Fruit fly (Drosophila melanogaster) whole organism, embryonic: Measurements from ENCODE around the gene Nrx-IV.

Experiments used
- Ada2b ChIP-seq: fragments of 200-800 bp; sonication (Bioruptor generic); IDR thresholded peaks from 2 replicates; pipeline ENCODE4 v1.3.6; 2022; ENCODE audit warnings: missing biosample characterization, missing genetic modification characterization
- Asciz ChIP-seq: fragments of 200-800 bp; sonication (Bioruptor generic); optimal IDR thresholded peaks from 2 replicates; lab custom pipeline; 2017; ENCODE audit warnings: missing biosample characterization, mild to moderate bottlenecking, missing genetic modification characterization, missing genetic modification reagents
- CG10147 ChIP-seq: fragments of 200-800 bp; sonication (Bioruptor generic); optimal IDR thresholded peaks from 2 replicates; lab custom pipeline; 2019; ENCODE audit warnings: missing biosample characterization, mild to moderate bottlenecking, missing genetic modification characterization, moderate library complexity
- CG11695 ChIP-seq: fragments of 200-800 bp; sonication (Bioruptor generic); IDR thresholded peaks from 3 replicates; pipeline ENCODE4 v1.3.6; 2022; ENCODE audit warnings: missing biosample characterization, missing genetic modification characterization
- CG12769 ChIP-seq: fragments of 200-800 bp; sonication (Bioruptor generic); optimal IDR thresholded peaks from 2 replicates; lab custom pipeline; 2019; ENCODE audit warnings: missing biosample characterization, mild to moderate bottlenecking, missing genetic modification characterization, moderate library complexity
- CG13123 ChIP-seq: fragments of 200-800 bp; sonication (Bioruptor generic); optimal IDR thresholded peaks from 2 replicates; lab custom pipeline; 2016; ENCODE audit warnings: missing biosample characterization, missing genetic modification characterization
- CG14860 ChIP-seq: fragments of 200-800 bp; sonication (Bioruptor generic); IDR thresholded peaks from 3 replicates; pipeline ENCODE4 v1.3.6; 2022; ENCODE audit warnings: missing biosample characterization, missing genetic modification characterization; ENCODE audit not compliant: partially characterized antibody
- CG1647 ChIP-seq: fragments of 200-800 bp; sonication (Bioruptor generic); optimal IDR thresholded peaks from 3 replicates; lab custom pipeline; 2016; ENCODE audit warnings: missing biosample characterization, missing genetic modification characterization
- CG16779 ChIP-seq: fragments of 200-800 bp; sonication (Bioruptor generic); IDR thresholded peaks from 2 replicates; pipeline ENCODE4 v1.3.6; 2022; ENCODE audit warnings: missing biosample characterization, missing genetic modification characterization
- CG16813 ChIP-seq: fragments of 200-800 bp; sonication (Bioruptor generic); IDR thresholded peaks from 3 replicates; pipeline ENCODE4 v1.3.6; 2022; ENCODE audit warnings: missing biosample characterization, missing genetic modification characterization; ENCODE audit not compliant: partially characterized antibody
- CG16863 ChIP-seq: fragments of 200-800 bp; sonication (Bioruptor generic); optimal IDR thresholded peaks from 3 replicates; lab custom pipeline; 2016; ENCODE audit warnings: missing biosample characterization, missing genetic modification characterization
- CG18476 ChIP-seq: fragments of 200-800 bp; sonication (Bioruptor generic); optimal IDR thresholded peaks from 2 replicates; lab custom pipeline; 2016; ENCODE audit warnings: missing biosample characterization, mild to moderate bottlenecking, missing genetic modification characterization
- CG18599 ChIP-seq: fragments of 200-800 bp; sonication (Bioruptor generic); optimal IDR thresholded peaks from 3 replicates; lab custom pipeline; 2017; ENCODE audit warnings: missing biosample characterization, missing genetic modification characterization, mild to moderate bottlenecking, moderate library complexity, missing genetic modification reagents
- CG2875 ChIP-seq: fragments of 200-800 bp; sonication (Bioruptor generic); optimal IDR thresholded peaks from 2 replicates; lab custom pipeline; 2017; ENCODE audit warnings: missing biosample characterization, mild to moderate bottlenecking, missing genetic modification characterization, missing genetic modification reagents
- CG31441 ChIP-seq: fragments of 200-800 bp; sonication (Bioruptor generic); IDR thresholded peaks from 2 replicates; pipeline ENCODE4 v1.3.6; 2022; ENCODE audit warnings: missing biosample characterization, missing genetic modification characterization
- CG6175 ChIP-seq: fragments of 200-800 bp; sonication (Bioruptor generic); IDR thresholded peaks from 3 replicates; pipeline ENCODE4 v1.3.6; 2022; ENCODE audit warnings: missing biosample characterization, missing genetic modification characterization
- CG6272 ChIP-seq: fragments of 200-800 bp; sonication (Bioruptor generic); IDR thresholded peaks from 2 replicates; pipeline ENCODE4 v1.3.6; 2022; ENCODE audit warnings: missing biosample characterization, missing genetic modification characterization
- CG7372 ChIP-seq: fragments of 200-800 bp; sonication (Bioruptor generic); IDR thresholded peaks from 2 replicates; pipeline ENCODE4 v1.3.6; 2022; ENCODE audit warnings: missing biosample characterization, missing genetic modification characterization
- CG7839 ChIP-seq: fragments of 200-800 bp; sonication (Bioruptor generic); optimal IDR thresholded peaks from 3 replicates; lab custom pipeline; 2018; ENCODE audit warnings: missing biosample characterization, mild to moderate bottlenecking, missing genetic modification characterization, moderate library complexity
- CG7987 ChIP-seq: fragments of 200-800 bp; sonication (Bioruptor generic); optimal IDR thresholded peaks from 2 replicates; lab custom pipeline; 2018; ENCODE audit warnings: missing biosample characterization, mild to moderate bottlenecking, missing genetic modification characterization, moderate library complexity
- CG8388 ChIP-seq: fragments of 200-800 bp; sonication (Bioruptor generic); optimal IDR thresholded peaks from 2 replicates; lab custom pipeline; 2019; ENCODE audit warnings: missing biosample characterization, mild to moderate bottlenecking, missing genetic modification characterization, moderate library complexity
- Dek ChIP-seq: fragments of 200-800 bp; sonication (Bioruptor generic); optimal IDR thresholded peaks from 3 replicates; lab custom pipeline; 2019; ENCODE audit warnings: missing biosample characterization, mild to moderate bottlenecking, missing genetic modification characterization, moderate library complexity
- Doc3 ChIP-seq: fragments of 200-800 bp; sonication (Bioruptor generic); IDR thresholded peaks from 3 replicates; pipeline ENCODE4 v1.3.6; 2022; ENCODE audit warnings: missing biosample characterization, missing genetic modification characterization; ENCODE audit not compliant: partially characterized antibody
- ERR ChIP-seq: fragments of 200-800 bp; sonication (Bioruptor generic); optimal IDR thresholded peaks from 2 replicates; lab custom pipeline; 2016; ENCODE audit warnings: missing biosample characterization, missing genetic modification characterization
- H15 ChIP-seq: fragments of 200-800 bp; sonication (Bioruptor generic); IDR thresholded peaks from 3 replicates; pipeline ENCODE4 v1.3.6; 2022; ENCODE audit warnings: missing biosample characterization, missing genetic modification characterization
- Hand ChIP-seq: fragments of 200-800 bp; sonication (Bioruptor generic); optimal IDR thresholded peaks from 2 replicates; lab custom pipeline; 2017; ENCODE audit warnings: mild to moderate bottlenecking, missing biosample characterization, missing genetic modification reagents, missing genetic modification characterization
- MTF-1 ChIP-seq: fragments of 200-800 bp; sonication (Bioruptor generic); optimal IDR thresholded peaks from 2 replicates; lab custom pipeline; 2018; ENCODE audit warnings: missing biosample characterization, mild to moderate bottlenecking, missing genetic modification characterization, borderline replicate concordance
- Meics ChIP-seq: fragments of 200-800 bp; sonication (Bioruptor generic); optimal IDR thresholded peaks from 2 replicates; lab custom pipeline; 2017; ENCODE audit warnings: missing biosample characterization, mild to moderate bottlenecking, missing genetic modification characterization
- NC2α ChIP-seq: fragments of 200-800 bp; sonication (Bioruptor generic); optimal IDR thresholded peaks from 2 replicates; lab custom pipeline; 2016; ENCODE audit warnings: missing biosample characterization, missing genetic modification characterization
- NFAT ChIP-seq: fragments of 200-800 bp; sonication (Bioruptor generic); IDR thresholded peaks from 2 replicates; pipeline ENCODE4 v1.3.6; 2022; ENCODE audit warnings: missing biosample characterization, missing genetic modification characterization
- NfI ChIP-seq: fragments of 200-800 bp; sonication (Bioruptor generic); optimal IDR thresholded peaks from 3 replicates; lab custom pipeline; 2018; ENCODE audit warnings: missing biosample characterization, mild to moderate bottlenecking, missing genetic modification characterization, moderate library complexity
- Stat92E ChIP-seq, 3 experiments: fragments of >200 bp in 2 of 3; fragments of 200-800 bp in 1 of 3; sonication (Bioruptor generic) in 1 of 3; optimal IDR thresholded peaks; 2 replicates each; lab custom pipeline; 2017 to 2019; ENCODE audit warnings: missing biosample characterization in 3 of 3, missing genetic modification characterization in 3 of 3, mild to moderate bottlenecking in 1 of 3, moderate library complexity in 1 of 3
- Taf1 ChIP-seq: fragments of 200-800 bp; sonication (Bioruptor generic); IDR thresholded peaks from 2 replicates; pipeline ENCODE4 v1.3.6; 2022; ENCODE audit warnings: missing biosample characterization, missing genetic modification characterization
- Tbp ChIP-seq: fragments of >200 bp; optimal IDR thresholded peaks from 2 replicates; lab custom pipeline; 2018; ENCODE audit warnings: missing biosample characterization, missing genetic modification characterization
- Trl ChIP-seq, 3 experiments: fragments of >200 bp in 2 of 3; fragments of 200-800 bp in 1 of 3; sonication (Bioruptor generic) in 1 of 3; optimal IDR thresholded peaks; 2 replicates in 1 of 3; 3 replicates in 2 of 3; lab custom pipeline; 2016 to 2017; ENCODE audit warnings: missing biosample characterization in 1 of 3, missing genetic modification characterization in 1 of 3
- amos ChIP-seq: fragments of 200-800 bp; sonication (Bioruptor generic); IDR thresholded peaks from 2 replicates; pipeline ENCODE4 v1.3.6; 2022; ENCODE audit warnings: missing biosample characterization, missing genetic modification characterization; ENCODE audit not compliant: partially characterized antibody
- bbx ChIP-seq: fragments of 200-800 bp; sonication (Bioruptor generic); IDR thresholded peaks from 2 replicates; pipeline ENCODE4 v1.3.6; 2022; ENCODE audit warnings: missing biosample characterization, missing genetic modification characterization; ENCODE audit not compliant: partially characterized antibody
- cad ChIP-seq: fragments of >200 bp; optimal IDR thresholded peaks from 2 replicates; lab custom pipeline; 2017; ENCODE audit warnings: missing biosample characterization, missing genetic modification characterization
- gro ChIP-seq: fragments of 200-800 bp; sonication (Bioruptor generic); optimal IDR thresholded peaks from 2 replicates; lab custom pipeline; 2016; ENCODE audit warnings: missing biosample characterization, missing genetic modification characterization
- h ChIP-seq: fragments of >200 bp; optimal IDR thresholded peaks from 2 replicates; lab custom pipeline; 2017
- lbe ChIP-seq: fragments of 200-800 bp; sonication (Bioruptor generic); optimal IDR thresholded peaks from 2 replicates; lab custom pipeline; 2016; ENCODE audit warnings: missing biosample characterization, mild to moderate bottlenecking, missing genetic modification characterization
- otp ChIP-seq: fragments of 200-800 bp; sonication (Bioruptor generic); IDR thresholded peaks from 3 replicates; pipeline ENCODE4, ENCODE4 v1.3.6; 2022; ENCODE audit warnings: missing biosample characterization, missing genetic modification characterization
- pan ChIP-seq, 4 experiments: fragments of >200 bp in 3 of 4; fragments of 200-800 bp in 1 of 4; sonication (Bioruptor generic) in 1 of 4; optimal IDR thresholded peaks in 3 of 4; IDR thresholded peaks in 1 of 4; 2 replicates each; pipeline versions ENCODE4 v1.3.6 to Lab custom; 2017 to 2022; ENCODE audit warnings: missing biosample characterization in 2 of 4, missing genetic modification characterization in 2 of 4, mixed read lengths in 1 of 4
- stwl ChIP-seq: fragments of 200-800 bp; sonication (Bioruptor generic); optimal IDR thresholded peaks from 3 replicates; lab custom pipeline; 2018; ENCODE audit warnings: missing biosample characterization, mild to moderate bottlenecking, missing genetic modification characterization, moderate library complexity
- tap ChIP-seq: fragments of 200-800 bp; optimal IDR thresholded peaks from 3 replicates; lab custom pipeline; 2019; ENCODE audit warnings: missing biosample characterization, mild to moderate bottlenecking, missing genetic modification characterization, moderate library complexity
- unpg ChIP-seq: fragments of 200-800 bp; sonication (Bioruptor generic); optimal IDR thresholded peaks from 3 replicates; lab custom pipeline; 2018; ENCODE audit warnings: missing biosample characterization, mild to moderate bottlenecking, missing genetic modification characterization, moderate library complexity
- zf30C ChIP-seq: fragments of 200-800 bp; sonication (Bioruptor generic); optimal IDR thresholded peaks from 3 replicates; lab custom pipeline; 2018; ENCODE audit warnings: missing biosample characterization, mild to moderate bottlenecking, missing genetic modification characterization

Nrx-IV gene

DNA sequence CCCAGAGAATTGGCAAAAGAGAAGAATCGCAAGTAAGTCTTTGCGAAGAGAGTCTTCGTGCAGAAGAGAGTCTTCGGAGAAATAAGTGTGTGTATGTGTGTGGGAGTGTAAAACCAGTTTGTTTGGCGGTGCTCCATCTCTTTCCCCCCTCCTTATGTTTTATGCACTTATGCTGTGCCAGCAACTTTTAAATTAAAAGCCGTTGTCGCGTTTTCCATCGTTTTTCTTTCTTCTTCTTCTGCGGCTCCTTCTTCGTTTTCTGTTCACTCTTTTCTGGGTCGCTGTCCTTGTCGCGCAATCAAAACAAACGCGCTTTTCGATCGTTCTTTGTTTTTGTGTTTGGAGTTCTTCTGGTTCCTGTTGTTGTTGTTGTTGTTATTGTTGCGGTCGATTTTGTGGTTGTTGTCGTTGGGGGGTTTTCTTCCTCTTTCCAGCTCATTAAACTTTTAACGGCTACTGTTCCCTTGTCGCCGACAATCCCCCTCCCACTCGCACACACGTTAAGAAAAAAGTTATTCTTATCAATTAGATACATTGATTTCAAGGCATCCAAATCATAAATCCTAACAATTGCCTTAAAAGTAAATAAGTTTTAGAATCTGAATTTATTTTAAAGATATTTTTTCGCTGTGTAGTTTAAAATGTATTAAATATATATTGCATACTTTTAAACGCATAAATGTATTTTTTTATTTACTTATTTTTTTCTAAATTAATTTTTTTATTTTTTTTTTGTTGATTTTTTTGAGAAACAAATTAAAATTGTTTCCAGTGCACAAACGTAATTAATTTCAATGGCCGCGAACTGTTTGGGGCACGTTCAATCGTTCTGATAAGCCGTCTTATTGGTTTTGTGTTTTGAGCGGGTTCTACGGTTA is 35.0 kb upstream of the Nrx-IV start (continued):
- no peak for TF ChIP-seq bbx (GFP tag; lab: Robert Waterston, UW)
- TF ChIP-seq NFAT (GFP tag; lab: Robert Waterston, UW), result no peak
- no peak for TF ChIP-seq Hand (GFP tag; lab: Kevin White, UChicago)
- peak; percentile 66 for TF ChIP-seq Dek
- no peak for TF ChIP-seq CG6272 (GFP tag; lab: Robert Waterston, UW)
- no peak for TF ChIP-seq CG16779 (GFP tag; lab: Robert Waterston, UW)
- peak; percentile 27 for TF ChIP-seq MTF-1 (GFP tag; lab: Kevin White, UChicago)
- TF ChIP-seq CG16813 (GFP tag; lab: Robert Waterston, UW), result no peak
- TF ChIP-seq pan (optimal IDR thresholded peaks at IDR 0.05; lab: Kevin White, UChicago), result no peak
- peak in 1 of 2 experiments; percentile 76 for TF ChIP-seq pan (GFP tag; optimal IDR thresholded peaks at IDR 0.05 in 1 of 2, IDR thresholded peaks at IDR 0.05 in 1 of 2)
- TF ChIP-seq stwl (tag; lab: Kevin White, UChicago), result peak; percentile 6
- peak; percentile 14 for TF ChIP-seq CG16863 (GFP tag; lab: Kevin White, UChicago)
- peak; percentile 83 for TF ChIP-seq Asciz (GFP tag; lab: Kevin White, UChicago)
- 0 out of 3 replicates have a peak, but pooled peaks have one; percentile 46 for TF ChIP-seq H15 (GFP tag; lab: Robert Waterston, UW)
- TF ChIP-seq amos (GFP tag; lab: Robert Waterston, UW), result no peak
- no peak for TF ChIP-seq Taf1 (GFP tag; lab: Robert Waterston, UW)
- TF ChIP-seq Ada2b (GFP tag; lab: Robert Waterston, UW), result no peak; the same call in 1 of the 2 replicates
- peak; percentile 53 to 75 for TF ChIP-seq Trl (optimal IDR thresholded peaks at IDR 0.05; lab: Kevin White, UChicago)
- TF ChIP-seq Trl (GFP tag; optimal IDR thresholded peaks at IDR 0.05; lab: Kevin White, UChicago), result peak; percentile 25
- no peak for TF ChIP-seq gro
- TF ChIP-seq NC2α (GFP tag; lab: Kevin White, UChicago), result no peak
- no peak for TF ChIP-seq CG12769 (tag; lab: Kevin White, UChicago)
- no peak for TF ChIP-seq ERR
- TF ChIP-seq Doc3 (GFP tag; lab: Robert Waterston, UW), result no peak
- TF ChIP-seq CG31441 (GFP tag; lab: Robert Waterston, UW), result peak; percentile 96
- no peak for TF ChIP-seq otp (GFP tag; lab: Robert Waterston, UW)
- no peak for TF ChIP-seq cad (GFP tag; lab: Kevin White, UChicago)
- peak; percentile 82 for TF ChIP-seq Meics (GFP tag; lab: Kevin White, UChicago)
- TF ChIP-seq Tbp (GFP tag; lab: Kevin White, UChicago), result no peak
- no peak for TF ChIP-seq h (lab: Kevin White, UChicago)
- TF ChIP-seq CG6175 (GFP tag; lab: Robert Waterston, UW), result no peak
- TF ChIP-seq CG1647 (GFP tag; lab: Kevin White, UChicago), result peak; percentile 5
- TF ChIP-seq CG18476 (GFP tag; lab: Kevin White, UChicago), result peak; percentile 23
- TF ChIP-seq unpg (GFP tag; lab: Kevin White, UChicago), result peak; percentile 86
- no peak for TF ChIP-seq CG14860
- TF ChIP-seq CG10147 (GFP tag; lab: Kevin White, UChicago), result peak; percentile 69
- TF ChIP-seq CG13123 (GFP tag; lab: Kevin White, UChicago), result peak; percentile 57
- no peak for TF ChIP-seq CG7987 (GFP tag; lab: Kevin White, UChicago)
- peak; percentile 78 for TF ChIP-seq tap (tag; lab: Kevin White, UChicago)
- no peak for TF ChIP-seq CG18599 (GFP tag; lab: Kevin White, UChicago)
- peak; percentile 94 for TF ChIP-seq CG7839 (tag; lab: Kevin White, UChicago)
- no peak for TF ChIP-seq lbe
- peak; percentile 64 for TF ChIP-seq CG2875
- TF ChIP-seq CG7372 (GFP tag; lab: Robert Waterston, UW), result peak; percentile 49; the same call in 1 of the 2 replicates
- TF ChIP-seq NfI, result peak; percentile 64
- TF ChIP-seq CG11695 (GFP tag; lab: Robert Waterston, UW), result peak; percentile 87
- TF ChIP-seq zf30C (GFP tag; lab: Kevin White, UChicago), result peak; percentile 71
- peak in 1 of 3 experiments; percentile 72 for TF ChIP-seq Stat92E (GFP tag; optimal IDR thresholded peaks at IDR 0.05; lab: Kevin White, UChicago)
- peak; percentile 85 for TF ChIP-seq CG8388 (GFP tag; lab: Kevin White, UChicago)
